Worm (Caenorhabditis elegans) whole organism, L2 larva: ENCODE data around the gene rpl-36.A.

Source experiments
- C34F6.9 ChIP-seq: fragments of 150-350 bp; optimal IDR thresholded peaks from 2 replicates; lab custom pipeline; 2014; ENCODE audit warnings: missing biosample characterization, missing genetic modification characterization
- F13H6.1 ChIP-seq: sonication (generic microtip); optimal IDR thresholded peaks from 2 replicates; lab custom pipeline; 2016; ENCODE audit warnings: missing genetic modification characterization, missing compliant biosample characterization
- R02D3.7 ChIP-seq: fragments of 150-350 bp; optimal IDR thresholded peaks from 2 replicates; lab custom pipeline; 2014; ENCODE audit warnings: missing biosample characterization, missing genetic modification characterization
- Y55F3AM.14 ChIP-seq: fragments of 200-800 bp; sonication (Bioruptor generic); optimal IDR thresholded peaks from 2 replicates; lab custom pipeline; 2018; ENCODE audit warnings: mild to moderate bottlenecking, missing genetic modification characterization, missing compliant biosample characterization
- ZK546.5 ChIP-seq: sonication (generic microtip); optimal IDR thresholded peaks from 2 replicates; lab custom pipeline; 2017; ENCODE audit warnings: missing biosample characterization, missing genetic modification characterization
- aly-2 ChIP-seq: fragments of 150-350 bp; optimal IDR thresholded peaks from 2 replicates; lab custom pipeline; 2014; ENCODE audit warnings: missing biosample characterization, missing genetic modification characterization
- ama-1 ChIP-seq: fragments of 150-350 bp; optimal IDR thresholded peaks from 2 replicates; lab custom pipeline; 2018; ENCODE audit warnings: inconsistent platforms
- blmp-1 ChIP-seq: sonication (generic microtip); optimal IDR thresholded peaks from 2 replicates; lab custom pipeline; 2017; ENCODE audit warnings: missing genetic modification characterization, mild to moderate bottlenecking, missing compliant biosample characterization, antibody characterized with exemption, moderate library complexity; ENCODE audit not compliant: insufficient read depth
- ceh-16 ChIP-seq: fragments of 150-350 bp; optimal IDR thresholded peaks from 2 replicates; lab custom pipeline; 2014; ENCODE audit warnings: missing biosample characterization, missing genetic modification characterization
- ceh-82 ChIP-seq: fragments of 150-350 bp; optimal IDR thresholded peaks from 2 replicates; lab custom pipeline; 2014; ENCODE audit warnings: missing biosample characterization, missing genetic modification characterization
- crh-2 ChIP-seq: sonication (generic microtip); optimal IDR thresholded peaks from 2 replicates; lab custom pipeline; 2017; ENCODE audit warnings: missing biosample characterization, missing genetic modification characterization
- dmd-4 ChIP-seq: sonication (generic microtip); optimal IDR thresholded peaks from 2 replicates; lab custom pipeline; 2017; ENCODE audit warnings: missing biosample characterization, missing genetic modification characterization
- egl-27 ChIP-seq: sonication (generic microtip); optimal IDR thresholded peaks from 3 replicates; lab custom pipeline; 2017; ENCODE audit warnings: missing biosample characterization, missing genetic modification reagents, missing genetic modification characterization
- elt-1 ChIP-seq: fragments of 150-350 bp; optimal IDR thresholded peaks from 2 replicates; lab custom pipeline; 2014; ENCODE audit warnings: missing biosample characterization, missing genetic modification characterization
- elt-3 ChIP-seq: sonication (generic microtip); optimal IDR thresholded peaks from 2 replicates; lab custom pipeline; 2017; ENCODE audit warnings: missing biosample characterization, missing genetic modification characterization
- fos-1 ChIP-seq: fragments of 150-350 bp; optimal IDR thresholded peaks from 2 replicates; lab custom pipeline; 2014; ENCODE audit warnings: missing biosample characterization, missing genetic modification characterization
- gmeb-1 ChIP-seq: fragments of 150-350 bp; optimal IDR thresholded peaks from 2 replicates; lab custom pipeline; 2014; ENCODE audit warnings: missing biosample characterization, missing genetic modification characterization
- lin-11 ChIP-seq: fragments of 150-350 bp; sonication (generic microtip); optimal IDR thresholded peaks from 2 replicates; lab custom pipeline; 2014; ENCODE audit warnings: missing biosample characterization, missing genetic modification characterization, inconsistent platforms, mixed read lengths
- lin-13 ChIP-seq: fragments of 150-350 bp; optimal IDR thresholded peaks from 2 replicates; lab custom pipeline; 2014; ENCODE audit warnings: missing biosample characterization, missing genetic modification reagents, missing genetic modification characterization
- lin-39 ChIP-seq: fragments of 150-350 bp; optimal IDR thresholded peaks from 2 replicates; lab custom pipeline; 2014; ENCODE audit warnings: missing biosample characterization, missing genetic modification reagents, missing genetic modification characterization
- lsy-2 ChIP-seq, 2 experiments: fragments of 150-350 bp in 1 of 2; sonication (generic microtip) in 1 of 2; optimal IDR thresholded peaks; 2 replicates each; lab custom pipeline; 2014 to 2017; ENCODE audit warnings: missing biosample characterization in 2 of 2, missing genetic modification characterization in 2 of 2
- mab-5 ChIP-seq: fragments of 150-350 bp; optimal IDR thresholded peaks from 2 replicates; lab custom pipeline; 2014; ENCODE audit warnings: missing biosample characterization, missing genetic modification characterization
- mbf-1 ChIP-seq: sonication (generic microtip); optimal IDR thresholded peaks from 2 replicates; lab custom pipeline; 2017; ENCODE audit warnings: missing biosample characterization, missing genetic modification characterization
- mdl-1 ChIP-seq, 2 experiments: fragments of 150-350 bp in 1 of 2; sonication (generic microtip) in 1 of 2; optimal IDR thresholded peaks; 2 replicates each; lab custom pipeline; 2017; ENCODE audit warnings: missing biosample characterization in 2 of 2, missing genetic modification characterization in 2 of 2
- nhr-10 ChIP-seq: sonication (generic microtip); optimal IDR thresholded peaks from 2 replicates; lab custom pipeline; 2017; ENCODE audit warnings: missing biosample characterization, missing genetic modification characterization
- nhr-11 ChIP-seq: fragments of 150-350 bp; optimal IDR thresholded peaks from 2 replicates; lab custom pipeline; 2014; ENCODE audit warnings: missing biosample characterization, missing genetic modification characterization
- nhr-12 ChIP-seq: fragments of 150-350 bp; optimal IDR thresholded peaks from 2 replicates; lab custom pipeline; 2014; ENCODE audit warnings: missing biosample characterization, missing genetic modification characterization
- nhr-129 ChIP-seq: fragments of 150-350 bp; optimal IDR thresholded peaks from 2 replicates; lab custom pipeline; 2014; ENCODE audit warnings: missing biosample characterization, missing genetic modification characterization
- nhr-21 ChIP-seq: fragments of 150-350 bp; optimal IDR thresholded peaks from 2 replicates; lab custom pipeline; 2014; ENCODE audit warnings: missing biosample characterization, missing genetic modification characterization
- nhr-23 ChIP-seq: fragments of 150-350 bp; optimal IDR thresholded peaks from 2 replicates; lab custom pipeline; 2014; ENCODE audit warnings: missing biosample characterization, missing genetic modification reagents, missing genetic modification characterization
- nhr-237 ChIP-seq: fragments of 150-350 bp; optimal IDR thresholded peaks from 2 replicates; lab custom pipeline; 2014; ENCODE audit warnings: missing biosample characterization, missing genetic modification characterization
- nhr-25 ChIP-seq: fragments of 150-350 bp; sonication (generic microtip); optimal IDR thresholded peaks from 3 replicates; lab custom pipeline; 2014; ENCODE audit warnings: missing biosample characterization, missing genetic modification characterization
- nhr-6 ChIP-seq: fragments of 150-350 bp; optimal IDR thresholded peaks from 2 replicates; lab custom pipeline; 2014; ENCODE audit warnings: missing biosample characterization, missing genetic modification characterization
- nhr-77 ChIP-seq: fragments of 150-350 bp; optimal IDR thresholded peaks from 2 replicates; lab custom pipeline; 2014; ENCODE audit warnings: missing biosample characterization, missing genetic modification characterization
- peb-1 ChIP-seq: fragments of 150-350 bp; optimal IDR thresholded peaks from 2 replicates; lab custom pipeline; 2014; ENCODE audit warnings: missing biosample characterization, missing genetic modification characterization
- sem-4 ChIP-seq: fragments of 150-350 bp; optimal IDR thresholded peaks from 2 replicates; lab custom pipeline; 2014; ENCODE audit warnings: missing biosample characterization, missing genetic modification reagents, missing genetic modification characterization
- sma-3 ChIP-seq: sonication (generic microtip); optimal IDR thresholded peaks from 2 replicates; lab custom pipeline; 2016; ENCODE audit warnings: missing genetic modification reagents, missing genetic modification characterization, missing compliant biosample characterization
- sma-9 ChIP-seq, 2 experiments: fragments of 150-350 bp in 1 of 2; sonication (generic microtip) in 1 of 2; optimal IDR thresholded peaks; 2 replicates each; lab custom pipeline; 2014 to 2016; ENCODE audit warnings: missing genetic modification characterization in 2 of 2, mild to moderate bottlenecking in 1 of 2, missing biosample characterization in 1 of 2, missing compliant biosample characterization in 1 of 2, missing genetic modification reagents in 1 of 2, moderate library complexity in 1 of 2
- snpc-4 ChIP-seq: fragments of 150-350 bp; optimal IDR thresholded peaks from 2 replicates; lab custom pipeline; 2014; ENCODE audit warnings: missing biosample characterization, missing genetic modification characterization
- unc-39 ChIP-seq: fragments of 150-350 bp; optimal IDR thresholded peaks from 2 replicates; lab custom pipeline; 2014; ENCODE audit warnings: missing biosample characterization, missing genetic modification characterization
- unc-55 ChIP-seq: fragments of 150-350 bp; sonication (generic microtip); optimal IDR thresholded peaks from 3 replicates; lab custom pipeline; 2014; ENCODE audit warnings: missing biosample characterization, missing genetic modification reagents, missing genetic modification characterization
- unc-62 ChIP-seq: fragments of 150-350 bp; optimal IDR thresholded peaks from 2 replicates; lab custom pipeline; 2014; ENCODE audit warnings: missing biosample characterization, missing genetic modification reagents, missing genetic modification characterization
- zag-1 ChIP-seq: fragments of 150-350 bp; optimal IDR thresholded peaks from 2 replicates; lab custom pipeline; 2014; ENCODE audit warnings: missing biosample characterization, missing genetic modification characterization
- ztf-1 ChIP-seq: fragments of 200-800 bp; sonication (Bioruptor generic); conservative IDR thresholded peaks from 2 replicates; pipeline ENCODE4 v1.3.6; 2022; ENCODE audit warnings: missing genetic modification characterization, missing compliant biosample characterization
- ztf-11 ChIP-seq: sonication (generic microtip); optimal IDR thresholded peaks from 2 replicates; lab custom pipeline; 2017; ENCODE audit warnings: missing biosample characterization, missing genetic modification characterization
- ztf-4 ChIP-seq: fragments of 150-350 bp; optimal IDR thresholded peaks from 2 replicates; lab custom pipeline; 2014; ENCODE audit warnings: missing biosample characterization, missing genetic modification characterization

Gene rpl-36.A

DNA sequence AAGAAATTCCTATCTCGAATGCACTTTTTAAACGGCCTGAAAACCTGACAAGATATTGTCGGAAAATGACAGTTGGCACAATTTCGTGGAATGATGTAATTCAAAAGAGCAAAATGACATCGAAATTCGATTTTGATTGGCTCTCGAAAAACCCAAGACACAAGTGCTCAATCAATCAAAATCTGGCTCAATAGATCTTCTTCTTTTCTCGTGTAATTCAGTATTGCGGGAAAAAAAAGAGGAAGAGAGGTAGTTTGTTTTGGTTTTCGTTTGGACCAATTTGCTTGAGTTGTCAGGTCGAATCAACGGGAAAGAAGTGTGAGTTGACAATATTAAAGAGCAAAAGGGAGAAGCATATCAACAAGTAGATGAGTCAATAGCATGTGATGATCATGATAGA, 38.8 kb upstream of the rpl-36.A start:
- TF ChIP-seq nhr-12 (tag; lab: Kevin White, UChicago) (no peak), nhr-23 (tag; lab: Kevin White, UChicago) (no peak), F13H6.1 (peak; percentile 11), nhr-6 (no peak), ceh-82 (tag; lab: Kevin White, UChicago) (no peak), mbf-1 (no peak), nhr-25 (tag; lab: Kevin White, UChicago) (no peak), dmd-4 (tag; lab: Kevin White, UChicago) (no peak), lin-13 (GFP tag; lab: Kevin White, UChicago) (no peak), aly-2 (tag; lab: Kevin White, UChicago) (no peak), nhr-10 (tag; lab: Kevin White, UChicago) (no peak), lsy-2 (tag; optimal IDR thresholded peaks at IDR 0.05; lab: Kevin White, UChicago) (peak in 1 of 2 experiments; percentile 39), Y55F3AM.14 (GFP tag; lab: Kevin White, UChicago) (no peak), nhr-129 (tag; lab: Kevin White, UChicago) (peak; percentile 88), sma-3 (GFP tag; lab: Kevin White, UChicago) (no peak)
- TF ChIP-seq, all 48 proteins: peak for 3

DNA sequence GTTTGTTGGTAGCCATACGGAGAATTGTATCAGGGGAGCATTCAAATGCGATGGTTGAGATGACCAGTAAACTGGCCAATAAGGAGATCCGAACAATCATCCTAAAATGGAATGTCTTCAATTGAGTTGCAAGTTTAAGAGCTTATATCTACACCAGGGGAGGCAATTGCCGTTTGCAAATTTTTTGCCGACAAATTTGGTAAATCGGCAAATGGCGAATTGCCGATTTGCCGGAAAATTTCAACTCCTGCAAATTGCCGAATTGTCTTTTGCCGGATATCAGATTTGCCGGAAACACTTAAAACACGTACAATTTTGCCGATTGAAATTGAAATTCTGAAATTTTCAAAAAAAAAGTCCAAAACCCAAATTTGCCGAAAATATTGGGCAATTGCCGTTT, 37.8 kb upstream of the rpl-36.A start, which contains the start of gene F40F8.5:
TSS of gene F40F8.5 (minus strand) at position 101 of the 400 bp plus-strand sequence.
- TF ChIP-seq blmp-1 (tag; lab: Kevin White, UChicago) = no peak
- no peak for TF ChIP-seq F13H6.1
- TF ChIP-seq mbf-1 = no peak
- no peak for TF ChIP-seq nhr-23 (tag; lab: Kevin White, UChicago)
- TF ChIP-seq sma-3 (GFP tag; lab: Kevin White, UChicago) = no peak
- no peak for TF ChIP-seq snpc-4 (tag; lab: Kevin White, UChicago)
- no peak for TF ChIP-seq ztf-4 (tag; lab: Kevin White, UChicago)
- TF ChIP-seq mab-5 (tag; lab: Kevin White, UChicago) = no peak
- TF ChIP-seq nhr-21 (tag; lab: Kevin White, UChicago) = no peak
- TF ChIP-seq ama-1 (lab: Kevin White, UChicago) = no peak
- TF ChIP-seq nhr-11 (tag; lab: Kevin White, UChicago) = no peak
- no peak for TF ChIP-seq lin-39 (tag; lab: Kevin White, UChicago)
- no peak for TF ChIP-seq aly-2 (tag; lab: Kevin White, UChicago)
- no peak for TF ChIP-seq ceh-82 (tag; lab: Kevin White, UChicago)

DNA sequence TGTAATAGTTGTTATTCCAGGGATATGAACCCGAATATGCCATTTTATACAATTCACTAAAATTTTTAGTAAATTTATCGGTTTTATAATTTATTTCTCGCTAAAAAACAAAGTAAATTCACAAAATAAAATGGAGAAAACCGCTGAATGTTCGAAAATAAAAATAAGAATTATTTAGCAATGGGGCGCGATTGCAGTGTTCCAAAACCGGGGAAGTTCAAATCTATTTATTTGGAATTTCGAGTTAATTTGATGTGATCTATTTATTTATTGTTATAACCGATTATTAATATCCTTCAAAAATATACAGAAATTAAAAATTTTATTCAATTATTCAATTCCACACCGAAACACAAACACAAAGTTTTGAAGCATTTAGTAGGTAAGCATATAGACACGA, 35.5 kb upstream of the rpl-36.A start, which contains the start of gene F40F8.11:
TSS of gene F40F8.11 (minus strand) at position 49 of the 400 bp plus-strand sequence.
- TF ChIP-seq nhr-10 (tag; lab: Kevin White, UChicago) (no peak), mbf-1 (no peak), nhr-12 (tag; lab: Kevin White, UChicago) (no peak), ztf-11 (tag; lab: Kevin White, UChicago) (no peak), nhr-11 (tag; lab: Kevin White, UChicago) (no peak), peb-1 (tag; lab: Kevin White, UChicago) (no peak), R02D3.7 (tag; lab: Kevin White, UChicago) (no peak), crh-2 (tag; lab: Kevin White, UChicago) (peak; percentile 48), unc-62 (GFP tag; lab: Kevin White, UChicago) (no peak), ama-1 (lab: Kevin White, UChicago) (no peak), ceh-82 (tag; lab: Kevin White, UChicago) (no peak), C34F6.9 (tag; lab: Kevin White, UChicago) (peak; percentile 60), lin-39 (tag; lab: Kevin White, UChicago) (no peak), unc-55 (GFP tag; lab: Kevin White, UChicago) (peak; percentile 80), lin-11 (tag; lab: Kevin White, UChicago) (no peak), ZK546.5 (tag; lab: Kevin White, UChicago) (no peak), sem-4 (tag; lab: Kevin White, UChicago) (no peak), dmd-4 (tag; lab: Kevin White, UChicago) (no peak), aly-2 (tag; lab: Kevin White, UChicago) (no peak), sma-3 (GFP tag; lab: Kevin White, UChicago) (no peak), nhr-21 (tag; lab: Kevin White, UChicago) (no peak), egl-27 (tag; lab: Kevin White, UChicago) (no peak), mab-5 (tag; lab: Kevin White, UChicago) (peak; percentile 44), ztf-1 (GFP tag; lab: Robert Waterston, UW) (no peak), blmp-1 (tag; lab: Kevin White, UChicago) (no peak), fos-1 (tag; lab: Kevin White, UChicago) (no peak), zag-1 (no peak), mdl-1 (tag; optimal IDR thresholded peaks at IDR 0.05; lab: Kevin White, UChicago) (no peak), elt-1 (tag; lab: Kevin White, UChicago) (no peak), unc-39 (tag; lab: Kevin White, UChicago) (no peak), nhr-25 (tag; lab: Kevin White, UChicago) (peak; percentile 38), lin-13 (GFP tag; lab: Kevin White, UChicago) (peak; percentile 54), nhr-129 (tag; lab: Kevin White, UChicago) (peak; percentile 1), nhr-77 (tag; lab: Kevin White, UChicago) (no peak), lsy-2 (tag; optimal IDR thresholded peaks at IDR 0.05; lab: Kevin White, UChicago) (peak; percentile 18 to 77), sma-9 (GFP tag; optimal IDR thresholded peaks at IDR 0.05; lab: Kevin White, UChicago) (no peak), sma-9 (tag; optimal IDR thresholded peaks at IDR 0.05; lab: Kevin White, UChicago) (no peak), elt-3 (tag; lab: Kevin White, UChicago) (no peak), nhr-237 (tag; lab: Kevin White, UChicago) (no peak), F13H6.1 (peak; percentile 15), Y55F3AM.14 (GFP tag; lab: Kevin White, UChicago) (no peak), gmeb-1 (peak; percentile 94), nhr-23 (tag; lab: Kevin White, UChicago) (no peak), ceh-16 (no peak)
